Worm (Caenorhabditis elegans): Measurements from ENCODE around the gene nhr-170.

The nhr-170 gene

ce11 chrV:18782747-18783146 lies 17.9 kb downstream of the nhr-170 start (continued):
- TF ChIP-seq T20F7.1 (GFP tag; optimal IDR thresholded peaks at IDR 0.05) (no peak), ceh-28 (tag; optimal IDR thresholded peaks at IDR 0.05) (no peak), nhr-102 (tag; optimal IDR thresholded peaks at IDR 0.05) (no peak), ces-1 (GFP tag; optimal IDR thresholded peaks at IDR 0.05) (no peak), daf-16 (GFP tag; optimal IDR thresholded peaks at IDR 0.05) (peak in 1 of 2 experiments; percentile 8), daf-16 (tag; optimal IDR thresholded peaks at IDR 0.05) (peak; percentile 57), nhr-6 (tag; optimal IDR thresholded peaks at IDR 0.05) (no peak), zip-11 (GFP tag; IDR thresholded peaks at IDR 0.05) (no peak), nhr-28 (tag; optimal IDR thresholded peaks at IDR 0.05) (peak; percentile 71), fos-1 (tag; optimal IDR thresholded peaks at IDR 0.05) (no peak), pqm-1 (tag; optimal IDR thresholded peaks at IDR 0.05) (peak; percentile 58), daf-8 (GFP tag; IDR thresholded peaks at IDR 0.05) (no peak), dmd-8 (GFP tag; IDR thresholded peaks at IDR 0.05) (no peak), F49E8.2 (tag; optimal IDR thresholded peaks at IDR 0.05; ENCODE audit: borderline replicate concordance) (no peak), spr-1 (tag; optimal IDR thresholded peaks at IDR 0.05) (no peak), egl-27 (tag; optimal IDR thresholded peaks at IDR 0.05) (no peak), set-16 (GFP tag; IDR thresholded peaks at IDR 0.05) (peak; percentile 39; the same call in 1 of the 2 replicates), Y75B8A.6 (GFP tag; IDR thresholded peaks at IDR 0.05) (no peak), lsy-2 (tag; optimal IDR thresholded peaks at IDR 0.05) (peak in 1 of 2 experiments; percentile 40), Y105C5A.15 (GFP tag; IDR thresholded peaks at IDR 0.05) (no peak), zag-1 (tag; optimal IDR thresholded peaks at IDR 0.05) (no peak), aly-2 (tag; optimal IDR thresholded peaks at IDR 0.05) (no peak), spr-3 (GFP tag; optimal IDR thresholded peaks at IDR 0.05) (no peak), ceh-32 (tag; optimal IDR thresholded peaks at IDR 0.05; ENCODE audit: poor library complexity) (no peak), F10B5.3 (tag; optimal IDR thresholded peaks at IDR 0.05) (no peak), rbr-2 (tag; optimal IDR thresholded peaks at IDR 0.05) (no peak), nhr-237 (tag; optimal IDR thresholded peaks at IDR 0.05) (no peak), F44E2.7 (GFP tag; IDR thresholded peaks at IDR 0.05) (no peak), lim-7 (GFP tag; IDR thresholded peaks at IDR 0.05) (no peak), duxl-1 (tag; optimal IDR thresholded peaks at IDR 0.05; ENCODE audit: poor library complexity) (peak; percentile 92), F26F4.8 (GFP tag; conservative IDR thresholded peaks at IDR 0.05) (no peak), nhr-41 (GFP tag; IDR thresholded peaks at IDR 0.05) (no peak), mxl-2 (GFP tag; conservative IDR thresholded peaks at IDR 0.05) (no peak), ztf-11 (tag; optimal IDR thresholded peaks at IDR 0.05) (no peak), zip-2 (tag; optimal IDR thresholded peaks at IDR 0.05) (no peak), unc-130 (GFP tag; optimal IDR thresholded peaks at IDR 0.05) (no peak)

ce11 chrV:18780605-18781004 lies 20.0 kb downstream of the nhr-170 start:
- peak; percentile 49 for TF ChIP-seq lin-13 (GFP tag; optimal IDR thresholded peaks at IDR 0.05)
- TF ChIP-seq lin-38 (GFP tag; IDR thresholded peaks at IDR 0.05) = 0 out of 2 replicates have a peak, but pooled peaks have one; percentile 12
- TF ChIP-seq duxl-1 (tag; optimal IDR thresholded peaks at IDR 0.05; ENCODE audit: poor library complexity) = no peak
- no peak for TF ChIP-seq nhr-28 (tag; optimal IDR thresholded peaks at IDR 0.05)
- 0 out of 2 replicates have a peak, but pooled peaks have one; percentile 15 for TF ChIP-seq tra-1 (GFP tag; IDR thresholded peaks at IDR 0.05)
- TF ChIP-seq pha-4 (GFP tag; IDR thresholded peaks at IDR 0.05) = 0 out of 2 replicates have a peak, but pooled peaks have one; percentile 31
- no peak for TF ChIP-seq pha-4 (tag; optimal IDR thresholded peaks at IDR 0.05)
- peak in 1 of 2 experiments; percentile 41 for TF ChIP-seq unc-62 (GFP tag; optimal IDR thresholded peaks at IDR 0.05 in 1 of 2)
- TF ChIP-seq unc-62 (tag; optimal IDR thresholded peaks at IDR 0.05) = no peak
- TF ChIP-seq zfp-3 (GFP tag; conservative IDR thresholded peaks at IDR 0.05) = no peak
- 0 out of 2 replicates have a peak, but pooled peaks have one; percentile 17 for TF ChIP-seq egl-43 (GFP tag; IDR thresholded peaks at IDR 0.05)
